Fruit fly (Drosophila melanogaster) whole organism, embryonic: ENCODE measurements around the gene lectin-28C.
A peak's percentile ranks its signal among the peaks of the same experiment; 100 is the strongest.

Experiments
- ATbp ChIP-seq: fragments of 200-800 bp; sonication (Bioruptor generic); optimal IDR thresholded peaks from 2 replicates; lab custom pipeline; 2017; ENCODE audit warnings: missing biosample characterization, mild to moderate bottlenecking, missing genetic modification characterization, missing genetic modification reagents
- Bgb ChIP-seq: fragments of 200-800 bp; sonication (Bioruptor generic); IDR thresholded peaks from 2 replicates; pipeline ENCODE4 v1.3.6; 2022; ENCODE audit warnings: missing biosample characterization, missing genetic modification characterization; ENCODE audit not compliant: partially characterized antibody
- Bteb2 ChIP-seq: fragments of 200-800 bp; sonication (Bioruptor generic); optimal IDR thresholded peaks from 2 replicates; lab custom pipeline; 2016; ENCODE audit warnings: missing biosample characterization, missing genetic modification characterization
- CG10431 ChIP-seq: fragments of 200-800 bp; sonication (Bioruptor generic); optimal IDR thresholded peaks from 3 replicates; lab custom pipeline; 2018; ENCODE audit warnings: missing biosample characterization, mild to moderate bottlenecking, missing genetic modification characterization
- CG1233 ChIP-seq: fragments of 200-800 bp; sonication (Bioruptor generic); optimal IDR thresholded peaks from 4 replicates; lab custom pipeline; 2018; ENCODE audit warnings: missing biosample characterization, mild to moderate bottlenecking, missing genetic modification characterization
- CG14014 ChIP-seq: fragments of 200-800 bp; sonication (Bioruptor generic); IDR thresholded peaks from 2 replicates; pipeline ENCODE4 v1.3.6; 2022; ENCODE audit warnings: missing biosample characterization, missing genetic modification characterization
- CG1529 ChIP-seq: fragments of 200-800 bp; sonication (Bioruptor generic); optimal IDR thresholded peaks from 3 replicates; lab custom pipeline; 2018; ENCODE audit warnings: missing biosample characterization, missing genetic modification characterization
- CG15514 ChIP-seq: fragments of 200-800 bp; sonication (Bioruptor generic); optimal IDR thresholded peaks from 3 replicates; lab custom pipeline; 2017; ENCODE audit warnings: missing biosample characterization, missing genetic modification characterization, mild to moderate bottlenecking, moderate library complexity, missing genetic modification reagents
- CG17361 ChIP-seq: fragments of 200-800 bp; sonication (Bioruptor generic); IDR thresholded peaks from 3 replicates; pipeline ENCODE4 v1.3.6; 2022; ENCODE audit warnings: missing biosample characterization, missing genetic modification characterization
- CG1792 ChIP-seq: fragments of 200-800 bp; sonication (Bioruptor generic); optimal IDR thresholded peaks from 2 replicates; lab custom pipeline; 2016; ENCODE audit warnings: missing biosample characterization, missing genetic modification characterization
- CG18599 ChIP-seq: fragments of 200-800 bp; sonication (Bioruptor generic); optimal IDR thresholded peaks from 3 replicates; lab custom pipeline; 2017; ENCODE audit warnings: missing biosample characterization, missing genetic modification characterization, mild to moderate bottlenecking, moderate library complexity, missing genetic modification reagents
- CG2116 ChIP-seq: fragments of 200-800 bp; sonication (Bioruptor generic); optimal IDR thresholded peaks from 3 replicates; lab custom pipeline; 2018; ENCODE audit warnings: missing biosample characterization, mild to moderate bottlenecking, missing genetic modification characterization
- CG2120 ChIP-seq: fragments of 200-800 bp; sonication (Bioruptor generic); optimal IDR thresholded peaks from 3 replicates; lab custom pipeline; 2016; ENCODE audit warnings: missing biosample characterization, missing genetic modification characterization
- CG30403 ChIP-seq: fragments of 200-800 bp; sonication (Bioruptor generic); optimal IDR thresholded peaks from 3 replicates; lab custom pipeline; 2016; ENCODE audit warnings: missing biosample characterization, missing genetic modification characterization
- CG3065 ChIP-seq: fragments of 200-800 bp; sonication (Bioruptor generic); optimal IDR thresholded peaks from 2 replicates; lab custom pipeline; 2016; ENCODE audit warnings: missing biosample characterization, missing genetic modification characterization
- CG7372 ChIP-seq: fragments of 200-800 bp; sonication (Bioruptor generic); IDR thresholded peaks from 2 replicates; pipeline ENCODE4 v1.3.6; 2022; ENCODE audit warnings: missing biosample characterization, missing genetic modification characterization
- CG7928 ChIP-seq: fragments of 200-800 bp; sonication (Bioruptor generic); optimal IDR thresholded peaks from 2 replicates; lab custom pipeline; 2017; ENCODE audit warnings: missing biosample characterization, mild to moderate bottlenecking, missing genetic modification characterization
- CG8089 ChIP-seq: fragments of 200-800 bp; sonication (Bioruptor generic); optimal IDR thresholded peaks from 3 replicates; lab custom pipeline; 2016; ENCODE audit warnings: missing biosample characterization, missing genetic modification characterization
- CoRest ChIP-seq: fragments of 200-800 bp; sonication (Bioruptor generic); optimal IDR thresholded peaks from 3 replicates; lab custom pipeline; 2018; ENCODE audit warnings: missing biosample characterization, mild to moderate bottlenecking, missing genetic modification characterization, moderate library complexity
- CrebB ChIP-seq: fragments of 200-800 bp; sonication (Bioruptor generic); optimal IDR thresholded peaks from 3 replicates; lab custom pipeline; 2018; ENCODE audit warnings: missing biosample characterization, mild to moderate bottlenecking, missing genetic modification characterization
- D19B ChIP-seq: fragments of 200-800 bp; sonication (Bioruptor generic); optimal IDR thresholded peaks from 2 replicates; lab custom pipeline; 2017; ENCODE audit warnings: missing biosample characterization, mild to moderate bottlenecking, missing genetic modification characterization
- Doc3 ChIP-seq: fragments of 200-800 bp; sonication (Bioruptor generic); IDR thresholded peaks from 3 replicates; pipeline ENCODE4 v1.3.6; 2022; ENCODE audit warnings: missing biosample characterization, missing genetic modification characterization; ENCODE audit not compliant: partially characterized antibody
- Fer2 ChIP-seq: fragments of 200-800 bp; sonication (Bioruptor generic); optimal IDR thresholded peaks from 2 replicates; lab custom pipeline; 2018; ENCODE audit warnings: missing biosample characterization, mild to moderate bottlenecking, missing genetic modification characterization, moderate library complexity
- GATAe ChIP-seq: fragments of 200-800 bp; sonication (Bioruptor generic); conservative IDR thresholded peaks from 2 replicates; pipeline ENCODE4 v1.3.6; 2022; ENCODE audit warnings: missing biosample characterization, missing genetic modification characterization
- H15 ChIP-seq: fragments of 200-800 bp; sonication (Bioruptor generic); IDR thresholded peaks from 3 replicates; pipeline ENCODE4 v1.3.6; 2022; ENCODE audit warnings: missing biosample characterization, missing genetic modification characterization
- HLH4C ChIP-seq: fragments of 200-800 bp; sonication (Bioruptor generic); IDR thresholded peaks from 3 replicates; pipeline ENCODE4 v1.3.6; 2022; ENCODE audit warnings: missing biosample characterization, missing genetic modification characterization; ENCODE audit not compliant: partially characterized antibody
- Hmx ChIP-seq: fragments of 200-800 bp; sonication (Bioruptor generic); optimal IDR thresholded peaks from 2 replicates; lab custom pipeline; 2016; ENCODE audit warnings: missing biosample characterization, missing genetic modification characterization
- Hr3 ChIP-seq: fragments of 200-800 bp; sonication (Bioruptor generic); optimal IDR thresholded peaks from 3 replicates; lab custom pipeline; 2016; ENCODE audit warnings: missing biosample characterization, missing genetic modification characterization
- NC2α ChIP-seq: fragments of 200-800 bp; sonication (Bioruptor generic); optimal IDR thresholded peaks from 2 replicates; lab custom pipeline; 2016; ENCODE audit warnings: missing biosample characterization, missing genetic modification characterization
- Vsx1 ChIP-seq: fragments of 200-800 bp; sonication (Bioruptor generic); optimal IDR thresholded peaks from 2 replicates; lab custom pipeline; 2017; ENCODE audit warnings: missing biosample characterization, mild to moderate bottlenecking, missing genetic modification characterization, missing genetic modification reagents
- ara ChIP-seq: fragments of 200-800 bp; sonication (Bioruptor generic); IDR thresholded peaks from 2 replicates; pipeline ENCODE4 v1.3.6; 2022; ENCODE audit warnings: missing biosample characterization, missing genetic modification characterization
- ase ChIP-seq: fragments of 200-800 bp; sonication (Bioruptor generic); IDR thresholded peaks from 3 replicates; pipeline ENCODE4 v1.3.6; 2022; ENCODE audit warnings: missing biosample characterization, missing genetic modification characterization
- ash1 ChIP-seq: fragments of 200-800 bp; sonication (Bioruptor generic); optimal IDR thresholded peaks from 2 replicates; lab custom pipeline; 2018; ENCODE audit warnings: missing biosample characterization, mild to moderate bottlenecking, missing genetic modification characterization
- bsh ChIP-seq, 2 experiments: fragments of 200-800 bp; sonication (Bioruptor generic); optimal IDR thresholded peaks; 2 replicates each; lab custom pipeline; 2017 to 2018; ENCODE audit warnings: mild to moderate bottlenecking in 2 of 2, missing biosample characterization in 2 of 2, missing genetic modification characterization in 2 of 2, moderate library complexity in 1 of 2
- cas ChIP-seq: fragments of 200-800 bp; sonication (Bioruptor generic); IDR thresholded peaks from 2 replicates; pipeline ENCODE4 v1.3.6; 2022; ENCODE audit warnings: missing biosample characterization, missing genetic modification characterization
- corto ChIP-seq: fragments of 200-800 bp; sonication (Bioruptor generic); optimal IDR thresholded peaks from 2 replicates; lab custom pipeline; 2016; ENCODE audit warnings: missing biosample characterization, mild to moderate bottlenecking, missing genetic modification characterization, moderate library complexity
- dimm ChIP-seq: fragments of 200-800 bp; sonication (Bioruptor generic); IDR thresholded peaks from 2 replicates; pipeline ENCODE4 v1.3.6; 2022; ENCODE audit warnings: missing biosample characterization, missing genetic modification characterization
- emc ChIP-seq: fragments of 200-800 bp; sonication (Bioruptor generic); optimal IDR thresholded peaks from 2 replicates; lab custom pipeline; 2016; ENCODE audit warnings: missing biosample characterization, missing genetic modification characterization
- exex ChIP-seq: fragments of 200-800 bp; sonication (Bioruptor generic); optimal IDR thresholded peaks from 4 replicates; lab custom pipeline; 2018; ENCODE audit warnings: missing biosample characterization, mild to moderate bottlenecking, missing genetic modification characterization, moderate library complexity
- gem ChIP-seq: fragments of 200-800 bp; sonication (Bioruptor generic); optimal IDR thresholded peaks from 2 replicates; lab custom pipeline; 2019; ENCODE audit warnings: missing biosample characterization, mild to moderate bottlenecking, missing genetic modification characterization, moderate library complexity
- grau ChIP-seq: fragments of 200-800 bp; optimal IDR thresholded peaks from 3 replicates; lab custom pipeline; 2019; ENCODE audit warnings: missing biosample characterization, mild to moderate bottlenecking, missing genetic modification characterization, moderate library complexity
- klu ChIP-seq: fragments of 200-800 bp; sonication (Bioruptor generic); IDR thresholded peaks from 2 replicates; pipeline ENCODE4 v1.3.6; 2022; ENCODE audit warnings: missing biosample characterization, missing genetic modification characterization
- pan ChIP-seq, 4 experiments: fragments of >200 bp in 3 of 4; fragments of 200-800 bp in 1 of 4; sonication (Bioruptor generic) in 1 of 4; optimal IDR thresholded peaks in 3 of 4; IDR thresholded peaks in 1 of 4; 2 replicates each; pipeline versions ENCODE4 v1.3.6 to Lab custom; 2017 to 2022; ENCODE audit warnings: missing biosample characterization in 2 of 4, missing genetic modification characterization in 2 of 4, mixed read lengths in 1 of 4
- psq ChIP-seq: fragments of 200-800 bp; sonication (Bioruptor generic); optimal IDR thresholded peaks from 2 replicates; lab custom pipeline; 2017; ENCODE audit warnings: missing biosample characterization, missing genetic modification characterization
- row ChIP-seq: fragments of 200-800 bp; sonication (Bioruptor generic); IDR thresholded peaks from 3 replicates; pipeline ENCODE4 v1.3.6; 2022; ENCODE audit warnings: missing biosample characterization, missing genetic modification characterization
- schlank ChIP-seq: fragments of 200-800 bp; sonication (Bioruptor generic); optimal IDR thresholded peaks from 2 replicates; lab custom pipeline; 2018; ENCODE audit warnings: missing biosample characterization, mild to moderate bottlenecking, missing genetic modification characterization
- sens-2 ChIP-seq: fragments of 200-800 bp; sonication (Bioruptor generic); IDR thresholded peaks from 2 replicates; pipeline ENCODE4 v1.3.6; 2022; ENCODE audit warnings: missing biosample characterization, missing genetic modification characterization
- tin ChIP-seq: fragments of 200-800 bp; sonication (Bioruptor generic); optimal IDR thresholded peaks from 3 replicates; lab custom pipeline; 2016; ENCODE audit warnings: missing biosample characterization, missing genetic modification characterization
- vvl ChIP-seq: fragments of 200-800 bp; sonication (Bioruptor generic); IDR thresholded peaks from 2 replicates; pipeline ENCODE4 v1.3.6; 2022; ENCODE audit warnings: missing biosample characterization, missing genetic modification characterization
- zfh1 ChIP-seq: fragments of 200-800 bp; sonication (Bioruptor generic); IDR thresholded peaks from 3 replicates; pipeline ENCODE4 v1.3.6; 2022; ENCODE audit warnings: missing biosample characterization, missing genetic modification characterization

Gene lectin-28C

DNA sequence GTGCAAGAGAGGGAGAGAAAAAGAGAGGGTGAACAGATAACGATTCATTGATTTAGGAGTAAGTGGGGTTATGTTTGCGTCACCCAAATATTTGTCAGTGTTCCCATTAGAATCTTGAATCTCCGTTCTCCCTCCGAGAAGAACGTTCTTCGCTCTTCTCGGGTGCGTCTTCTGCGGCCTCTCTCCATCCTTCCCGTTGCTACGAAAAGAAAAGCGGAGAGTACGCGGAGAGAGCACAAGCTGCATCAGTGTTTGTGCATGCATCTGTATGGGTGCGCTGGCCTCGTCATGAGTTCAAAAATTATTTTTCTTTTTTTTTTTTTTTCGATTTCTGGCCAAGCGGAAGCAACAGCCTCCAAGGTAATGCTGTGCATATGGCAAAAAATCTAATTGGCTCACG, 28.0 kb upstream of the lectin-28C start (continued):
- TF ChIP-seq psq (GFP tag; lab: Kevin White, UChicago), result no peak
- no peak for TF ChIP-seq Vsx1 (GFP tag; lab: Kevin White, UChicago)
- TF ChIP-seq CG1529 (GFP tag; lab: Kevin White, UChicago), result no peak
- no peak for TF ChIP-seq CG30403
- TF ChIP-seq klu (GFP tag; lab: Robert Waterston, UW), result no peak

DNA sequence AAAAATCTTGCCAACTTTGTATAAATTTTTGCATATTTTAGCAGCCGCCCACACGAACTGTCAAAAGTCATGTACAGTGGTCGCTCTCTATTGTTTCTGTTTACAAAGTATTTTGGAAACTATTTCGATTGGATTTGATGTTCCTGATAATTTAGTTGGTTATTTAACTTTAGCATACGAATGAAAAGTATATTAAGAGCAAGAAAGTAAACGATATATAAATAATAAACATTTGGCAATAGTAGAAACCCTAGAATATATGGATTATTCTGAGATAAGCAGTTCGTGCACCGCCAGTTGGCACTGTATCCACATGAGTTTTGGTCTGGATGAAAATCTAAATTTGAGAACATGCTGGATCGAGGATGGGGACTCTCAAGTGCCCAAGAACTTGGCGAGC, 23.6 kb upstream of the lectin-28C start:
- TF ChIP-seq CG3065 (GFP tag; lab: Kevin White, UChicago) (no peak), CoRest (tag; lab: Kevin White, UChicago) (no peak), ase (no peak), schlank (no peak), NC2α (GFP tag; lab: Kevin White, UChicago) (no peak), CG10431 (no peak), CG17361 (GFP tag; lab: Robert Waterston, UW) (0 out of 3 replicates have a peak, but pooled peaks have one; percentile 13), CG18599 (peak; percentile 30), dimm (GFP tag; lab: Robert Waterston, UW) (no peak), tin (no peak), CrebB (tag; lab: Kevin White, UChicago) (no peak), grau (tag; lab: Kevin White, UChicago) (peak; percentile 72), CG2120 (peak; percentile 32), Fer2 (tag; lab: Kevin White, UChicago) (no peak), GATAe (GFP tag; lab: Robert Waterston, UW) (no peak), CG15514 (no peak), Bgb (no peak), CG8089 (GFP tag; lab: Kevin White, UChicago) (no peak), CG7372 (no peak), cas (GFP tag; lab: Robert Waterston, UW) (no peak), CG1233 (no peak), sens-2 (GFP tag; lab: Robert Waterston, UW) (no peak), CG2116 (no peak), ara (GFP tag; lab: Robert Waterston, UW) (no peak), CG14014 (no peak), vvl (GFP tag; lab: Robert Waterston, UW) (0 out of 2 replicates have a peak, but pooled peaks have one; percentile 8), CG7928 (GFP tag; lab: Kevin White, UChicago) (no peak), bsh (GFP tag; optimal IDR thresholded peaks at IDR 0.05; lab: Kevin White, UChicago) (no peak), H15 (no peak), Doc3 (GFP tag; lab: Robert Waterston, UW) (no peak), ash1 (GFP tag; lab: Kevin White, UChicago) (no peak), emc (GFP tag; lab: Kevin White, UChicago) (no peak), Hmx (no peak), row (peak; percentile 54), Hr3 (GFP tag; lab: Kevin White, UChicago) (no peak), zfh1 (GFP tag; lab: Robert Waterston, UW) (no peak), HLH4C (GFP tag; lab: Robert Waterston, UW) (no peak), ATbp (GFP tag; lab: Kevin White, UChicago) (no peak), corto (GFP tag; lab: Kevin White, UChicago) (no peak), gem (tag; lab: Kevin White, UChicago) (peak; percentile 16), D19B (no peak), pan (optimal IDR thresholded peaks at IDR 0.05; lab: Kevin White, UChicago) (no peak), pan (GFP tag; optimal IDR thresholded peaks at IDR 0.05 in 1 of 2, IDR thresholded peaks at IDR 0.05 in 1 of 2) (no peak), Bteb2 (no peak), exex (tag; lab: Kevin White, UChicago) (no peak), CG1792 (GFP tag; lab: Kevin White, UChicago) (no peak)
